Fruit fly (Drosophila melanogaster) whole organism, embryonic: ENCODE measurements around the gene Liprin-alpha.

Source experiments
- ATbp ChIP-seq: fragments of 200-800 bp; sonication (Bioruptor generic); optimal IDR thresholded peaks from 2 replicates; lab custom pipeline; 2017; ENCODE audit warnings: missing biosample characterization, mild to moderate bottlenecking, missing genetic modification characterization, missing genetic modification reagents
- Adf1 ChIP-seq: fragments of 200-800 bp; sonication (Bioruptor generic); IDR thresholded peaks from 2 replicates; pipeline ENCODE4 v1.3.6; 2022; ENCODE audit warnings: missing biosample characterization, missing genetic modification characterization
- Asciz ChIP-seq: fragments of 200-800 bp; sonication (Bioruptor generic); optimal IDR thresholded peaks from 2 replicates; lab custom pipeline; 2017; ENCODE audit warnings: missing biosample characterization, mild to moderate bottlenecking, missing genetic modification characterization, missing genetic modification reagents
- Atf6 ChIP-seq: fragments of 200-800 bp; sonication (Bioruptor generic); IDR thresholded peaks from 2 replicates; pipeline ENCODE4 v1.3.6; 2022; ENCODE audit warnings: missing biosample characterization, missing genetic modification characterization
- CG11723 ChIP-seq: fragments of 200-800 bp; sonication (Bioruptor generic); optimal IDR thresholded peaks from 2 replicates; lab custom pipeline; 2017; ENCODE audit warnings: missing biosample characterization, mild to moderate bottlenecking, missing genetic modification characterization
- CG12942 ChIP-seq: fragments of 200-800 bp; sonication (Bioruptor generic); optimal IDR thresholded peaks from 3 replicates; lab custom pipeline; 2016; ENCODE audit warnings: missing biosample characterization, missing genetic modification characterization
- CG13894 ChIP-seq: fragments of 200-800 bp; sonication (Bioruptor generic); optimal IDR thresholded peaks from 3 replicates; lab custom pipeline; 2018; ENCODE audit warnings: missing biosample characterization, mild to moderate bottlenecking, missing genetic modification characterization, moderate library complexity
- CG14860 ChIP-seq: fragments of 200-800 bp; sonication (Bioruptor generic); IDR thresholded peaks from 3 replicates; pipeline ENCODE4 v1.3.6; 2022; ENCODE audit warnings: missing biosample characterization, missing genetic modification characterization; ENCODE audit not compliant: partially characterized antibody
- CG16815 ChIP-seq: fragments of 200-800 bp; sonication (Bioruptor generic); optimal IDR thresholded peaks from 3 replicates; lab custom pipeline; 2017; ENCODE audit warnings: missing biosample characterization, mild to moderate bottlenecking, missing genetic modification characterization
- CG2678 ChIP-seq: fragments of 200-800 bp; sonication (Bioruptor generic); optimal IDR thresholded peaks from 3 replicates; lab custom pipeline; 2019; ENCODE audit warnings: missing biosample characterization, mild to moderate bottlenecking, missing genetic modification characterization, moderate library complexity
- CG30020 ChIP-seq: fragments of 200-800 bp; optimal IDR thresholded peaks from 2 replicates; lab custom pipeline; 2019; ENCODE audit warnings: missing biosample characterization, mild to moderate bottlenecking, missing genetic modification characterization, moderate library complexity
- CG31441 ChIP-seq: fragments of 200-800 bp; sonication (Bioruptor generic); IDR thresholded peaks from 2 replicates; pipeline ENCODE4 v1.3.6; 2022; ENCODE audit warnings: missing biosample characterization, missing genetic modification characterization
- CG3163 ChIP-seq: fragments of 200-800 bp; sonication (Bioruptor generic); optimal IDR thresholded peaks from 3 replicates; lab custom pipeline; 2016; ENCODE audit warnings: missing biosample characterization, missing genetic modification characterization
- CG3847 ChIP-seq: fragments of 200-800 bp; sonication (Bioruptor generic); IDR thresholded peaks from 2 replicates; pipeline ENCODE4 v1.3.6; 2022; ENCODE audit warnings: missing biosample characterization, missing genetic modification characterization
- CG4282 ChIP-seq: fragments of 200-800 bp; sonication (Bioruptor generic); optimal IDR thresholded peaks from 2 replicates; lab custom pipeline; 2016; ENCODE audit warnings: missing biosample characterization, missing genetic modification characterization
- CG7372 ChIP-seq: fragments of 200-800 bp; sonication (Bioruptor generic); IDR thresholded peaks from 2 replicates; pipeline ENCODE4 v1.3.6; 2022; ENCODE audit warnings: missing biosample characterization, missing genetic modification characterization
- CG7839 ChIP-seq: fragments of 200-800 bp; sonication (Bioruptor generic); optimal IDR thresholded peaks from 3 replicates; lab custom pipeline; 2018; ENCODE audit warnings: missing biosample characterization, mild to moderate bottlenecking, missing genetic modification characterization, moderate library complexity
- CG8924 ChIP-seq: fragments of 200-800 bp; optimal IDR thresholded peaks from 3 replicates; lab custom pipeline; 2019; ENCODE audit warnings: missing biosample characterization, mild to moderate bottlenecking, missing genetic modification characterization, moderate library complexity
- CoRest ChIP-seq: fragments of 200-800 bp; sonication (Bioruptor generic); optimal IDR thresholded peaks from 3 replicates; lab custom pipeline; 2018; ENCODE audit warnings: missing biosample characterization, mild to moderate bottlenecking, missing genetic modification characterization, moderate library complexity
- D ChIP-seq, 2 experiments: fragments of 200-800 bp in 1 of 2; fragments of >200 bp in 1 of 2; sonication (Bioruptor generic) in 1 of 2; optimal IDR thresholded peaks; 2 replicates in 1 of 2; 3 replicates in 1 of 2; lab custom pipeline; 2017; ENCODE audit warnings: mild to moderate bottlenecking in 1 of 2, missing biosample characterization in 1 of 2, missing genetic modification characterization in 1 of 2, missing genetic modification reagents in 1 of 2
- Dbx ChIP-seq: fragments of 200-800 bp; sonication (Bioruptor generic); IDR thresholded peaks from 3 replicates; pipeline ENCODE4 v1.3.6; 2022; ENCODE audit warnings: missing biosample characterization, missing genetic modification characterization
- Doc2 ChIP-seq: fragments of 200-800 bp; sonication (Bioruptor generic); IDR thresholded peaks from 2 replicates; pipeline ENCODE4 v1.3.6; 2022; ENCODE audit warnings: missing biosample characterization, missing genetic modification characterization
- Ets65A ChIP-seq: fragments of 200-800 bp; sonication (Bioruptor generic); peaks from one replicate; lab custom pipeline; 2016; ENCODE audit warnings: missing biosample characterization, missing genetic modification characterization
- Hr51 ChIP-seq, 2 experiments: fragments of 200-800 bp; sonication (Bioruptor generic); optimal IDR thresholded peaks; 2 replicates in 1 of 2; 3 replicates in 1 of 2; lab custom pipeline; 2016 to 2018; ENCODE audit warnings: missing biosample characterization in 2 of 2, missing genetic modification characterization in 2 of 2, mild to moderate bottlenecking in 1 of 2, moderate library complexity in 1 of 2
- Hsf ChIP-seq: fragments of 200-800 bp; sonication (Bioruptor generic); optimal IDR thresholded peaks from 3 replicates; lab custom pipeline; 2016; ENCODE audit warnings: missing biosample characterization, missing genetic modification characterization
- MBD-R2 ChIP-seq: fragments of 200-800 bp; sonication (Bioruptor generic); IDR thresholded peaks from 2 replicates; pipeline ENCODE4 v1.3.6; 2022; ENCODE audit warnings: missing biosample characterization, missing genetic modification characterization
- Scr ChIP-seq: fragments of 200-800 bp; sonication (Bioruptor generic); IDR thresholded peaks from 2 replicates; pipeline ENCODE4 v1.3.6; 2022; ENCODE audit warnings: missing biosample characterization, missing genetic modification characterization; ENCODE audit not compliant: partially characterized antibody
- Trl ChIP-seq, 3 experiments: fragments of >200 bp in 2 of 3; fragments of 200-800 bp in 1 of 3; sonication (Bioruptor generic) in 1 of 3; optimal IDR thresholded peaks; 2 replicates in 1 of 3; 3 replicates in 2 of 3; lab custom pipeline; 2016 to 2017; ENCODE audit warnings: missing biosample characterization in 1 of 3, missing genetic modification characterization in 1 of 3
- Vsx1 ChIP-seq: fragments of 200-800 bp; sonication (Bioruptor generic); optimal IDR thresholded peaks from 2 replicates; lab custom pipeline; 2017; ENCODE audit warnings: missing biosample characterization, mild to moderate bottlenecking, missing genetic modification characterization, missing genetic modification reagents
- ara ChIP-seq: fragments of 200-800 bp; sonication (Bioruptor generic); IDR thresholded peaks from 2 replicates; pipeline ENCODE4 v1.3.6; 2022; ENCODE audit warnings: missing biosample characterization, missing genetic modification characterization
- ci ChIP-seq: fragments of 200-800 bp; sonication (Bioruptor generic); IDR thresholded peaks from 3 replicates; pipeline ENCODE4 v1.3.6; 2022; ENCODE audit warnings: missing biosample characterization, missing genetic modification characterization
- croc ChIP-seq: fragments of 200-800 bp; sonication (Bioruptor generic); conservative IDR thresholded peaks from 3 replicates; pipeline ENCODE4 v1.3.6; 2022; ENCODE audit warnings: missing biosample characterization, missing genetic modification characterization
- cwo ChIP-seq: fragments of 200-800 bp; sonication (Bioruptor generic); optimal IDR thresholded peaks from 3 replicates; lab custom pipeline; 2017; ENCODE audit warnings: missing biosample characterization, missing genetic modification characterization, mild to moderate bottlenecking, moderate library complexity, missing genetic modification reagents
- fd96Cb ChIP-seq: fragments of 200-800 bp; sonication (Bioruptor generic); optimal IDR thresholded peaks from 2 replicates; lab custom pipeline; 2018; ENCODE audit warnings: missing biosample characterization, mild to moderate bottlenecking, missing genetic modification characterization, moderate library complexity
- hb ChIP-seq: fragments of 200-800 bp; sonication (Bioruptor generic); IDR thresholded peaks from 3 replicates; pipeline ENCODE4 v1.3.6; 2022; ENCODE audit warnings: missing biosample characterization, missing genetic modification characterization; ENCODE audit not compliant: partially characterized antibody
- hth ChIP-seq: fragments of >200 bp; optimal IDR thresholded peaks from 2 replicates; lab custom pipeline; 2017; ENCODE audit warnings: inconsistent platforms
- kni ChIP-seq: fragments of 200-800 bp; sonication (Bioruptor generic); optimal IDR thresholded peaks from 3 replicates; lab custom pipeline; 2017; ENCODE audit warnings: mild to moderate bottlenecking, missing biosample characterization, missing genetic modification reagents, missing genetic modification characterization
- mam ChIP-seq: fragments of 200-800 bp; sonication (Bioruptor generic); optimal IDR thresholded peaks from 3 replicates; lab custom pipeline; 2016; ENCODE audit warnings: missing biosample characterization, missing genetic modification characterization
- pan ChIP-seq, 4 experiments: fragments of >200 bp in 3 of 4; fragments of 200-800 bp in 1 of 4; sonication (Bioruptor generic) in 1 of 4; optimal IDR thresholded peaks in 3 of 4; IDR thresholded peaks in 1 of 4; 2 replicates each; pipeline versions ENCODE4 v1.3.6 to Lab custom; 2017 to 2022; ENCODE audit warnings: missing biosample characterization in 2 of 4, missing genetic modification characterization in 2 of 4, mixed read lengths in 1 of 4
- repo ChIP-seq: fragments of 200-800 bp; sonication (Bioruptor generic); optimal IDR thresholded peaks from 2 replicates; lab custom pipeline; 2016; ENCODE audit warnings: missing biosample characterization, missing genetic modification characterization
- run ChIP-seq: fragments of 200-800 bp; sonication (Bioruptor generic); optimal IDR thresholded peaks from 3 replicates; lab custom pipeline; 2018; ENCODE audit warnings: missing biosample characterization, mild to moderate bottlenecking, missing genetic modification characterization
- schlank ChIP-seq: fragments of 200-800 bp; sonication (Bioruptor generic); optimal IDR thresholded peaks from 2 replicates; lab custom pipeline; 2018; ENCODE audit warnings: missing biosample characterization, mild to moderate bottlenecking, missing genetic modification characterization
- sisA ChIP-seq: fragments of 200-800 bp; sonication (Bioruptor generic); IDR thresholded peaks from 2 replicates; pipeline ENCODE4 v1.3.6; 2022; ENCODE audit warnings: missing biosample characterization, missing genetic modification characterization
- sr ChIP-seq: fragments of 200-800 bp; sonication (Bioruptor generic); IDR thresholded peaks from 3 replicates; pipeline ENCODE4 v1.3.6; 2022; ENCODE audit warnings: missing biosample characterization, missing genetic modification characterization
- sug ChIP-seq: fragments of 200-800 bp; optimal IDR thresholded peaks from 2 replicates; lab custom pipeline; 2019; ENCODE audit warnings: missing biosample characterization, mild to moderate bottlenecking, missing genetic modification characterization, moderate library complexity
- twi ChIP-seq: fragments of 200-800 bp; optimal IDR thresholded peaks from 2 replicates; lab custom pipeline; 2019; ENCODE audit warnings: missing biosample characterization, mild to moderate bottlenecking, missing genetic modification characterization, moderate library complexity
- vvl ChIP-seq: fragments of 200-800 bp; sonication (Bioruptor generic); IDR thresholded peaks from 2 replicates; pipeline ENCODE4 v1.3.6; 2022; ENCODE audit warnings: missing biosample characterization, missing genetic modification characterization

Liprin-alpha gene

DNA sequence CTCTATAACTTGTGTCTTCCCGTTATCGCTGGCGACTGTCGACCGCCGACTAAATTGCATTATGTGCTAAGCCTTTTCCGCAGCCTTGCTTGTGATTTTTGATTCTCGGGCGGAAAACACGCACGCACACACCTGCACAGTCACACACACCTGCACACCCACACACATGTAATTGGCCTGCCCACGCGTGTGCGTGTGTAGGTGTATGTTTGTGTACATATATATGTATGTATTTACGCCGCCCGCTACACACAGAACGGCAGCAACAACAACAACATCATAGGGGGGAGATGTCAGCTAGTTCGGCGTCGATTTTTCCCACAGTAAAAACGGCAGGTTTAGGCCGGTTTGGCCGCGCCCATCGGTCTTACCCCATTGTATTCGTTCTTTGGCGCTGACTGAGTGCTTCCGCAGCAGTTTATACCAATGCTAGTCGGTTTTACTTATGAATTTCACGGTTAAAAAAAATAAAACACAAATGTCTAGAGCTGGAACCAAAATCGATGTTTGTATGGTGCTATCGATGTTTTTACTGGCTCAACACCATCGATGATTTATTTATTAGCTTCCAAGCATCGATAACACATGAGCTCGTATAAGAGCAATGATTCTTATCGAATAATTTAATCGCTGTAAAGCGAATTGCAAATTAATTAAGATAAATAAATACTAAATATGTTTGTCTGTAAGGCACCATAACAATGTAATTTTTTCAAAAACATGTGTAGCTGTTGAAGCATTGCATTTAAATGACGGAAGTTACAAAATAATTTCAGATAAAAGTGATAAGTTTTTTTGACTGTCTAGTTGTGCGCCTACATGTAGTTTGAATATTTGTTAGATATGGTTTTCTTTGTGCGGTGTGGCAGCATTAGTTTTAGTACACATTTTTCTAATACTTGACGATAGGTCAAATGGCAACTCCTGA, 617 bp upstream of the Liprin-alpha start, which contains the start of gene homer (continued):
- TF ChIP-seq CG7372 (GFP tag; lab: Robert Waterston, UW) (0 out of 2 replicates have a peak, but pooled peaks have one; percentile 11), CG7839 (no peak), sr (peak; percentile 98), CG31441 (GFP tag; lab: Robert Waterston, UW) (no peak), CG12942 (GFP tag; lab: Kevin White, UChicago) (no peak), kni (GFP tag; lab: Kevin White, UChicago) (peak; percentile 55), vvl (GFP tag; lab: Robert Waterston, UW) (peak; percentile 18; the same call in 1 of the 2 replicates), hth (no peak), CG14860 (peak; percentile 96), cwo (GFP tag; lab: Kevin White, UChicago) (no peak), mam (no peak), CG3847 (GFP tag; lab: Robert Waterston, UW) (no peak), twi (tag; lab: Kevin White, UChicago) (no peak), Doc2 (GFP tag; lab: Robert Waterston, UW) (no peak), schlank (tag; lab: Kevin White, UChicago) (no peak), run (tag; lab: Kevin White, UChicago) (no peak), ATbp (no peak), sisA (GFP tag; lab: Robert Waterston, UW) (no peak), CoRest (tag; lab: Kevin White, UChicago) (no peak), Dbx (0 out of 3 replicates have a peak, but pooled peaks have one; percentile 46), Trl (optimal IDR thresholded peaks at IDR 0.05; lab: Kevin White, UChicago) (no peak), Trl (GFP tag; optimal IDR thresholded peaks at IDR 0.05; lab: Kevin White, UChicago) (no peak), CG11723 (no peak), CG2678 (tag; lab: Kevin White, UChicago) (no peak), sug (tag; lab: Kevin White, UChicago) (peak; percentile 46), CG30020 (tag; lab: Kevin White, UChicago) (peak; percentile 18), repo (no peak), CG16815 (GFP tag; lab: Kevin White, UChicago) (no peak), MBD-R2 (peak; percentile 38), ci (peak; percentile 63; the same call in 2 of the 3 replicates), D (optimal IDR thresholded peaks at IDR 0.05; lab: Kevin White, UChicago) (peak; percentile 9), D (GFP tag; optimal IDR thresholded peaks at IDR 0.05; lab: Kevin White, UChicago) (no peak), Hsf (no peak), CG4282 (GFP tag; lab: Kevin White, UChicago) (no peak), Vsx1 (peak; percentile 63), fd96Cb (tag; lab: Kevin White, UChicago) (no peak), hb (GFP tag; lab: Robert Waterston, UW) (peak; percentile 95), Asciz (GFP tag; lab: Kevin White, UChicago) (no peak), Hr51 (GFP tag; optimal IDR thresholded peaks at IDR 0.05; lab: Kevin White, UChicago) (no peak), Scr (GFP tag; lab: Robert Waterston, UW) (peak; percentile 93), Ets65A (peak; percentile 86), pan (optimal IDR thresholded peaks at IDR 0.05; lab: Kevin White, UChicago) (no peak), pan (GFP tag; optimal IDR thresholded peaks at IDR 0.05 in 1 of 2, IDR thresholded peaks at IDR 0.05 in 1 of 2) (no peak), CG3163 (GFP tag; lab: Kevin White, UChicago) (no peak), CG13894 (no peak), CG8924 (tag; lab: Kevin White, UChicago) (peak; percentile 3), Atf6 (GFP tag; lab: Robert Waterston, UW) (no peak), Adf1 (GFP tag; lab: Robert Waterston, UW) (peak; percentile 46; the same call in 1 of the 2 replicates), ara (GFP tag; lab: Robert Waterston, UW) (no peak), croc (no peak)
